Worm (Caenorhabditis elegans) whole organism, L2 larva: ENCODE data around the gene pir-1.
A peak's percentile ranks its signal among the peaks of the same experiment; 100 is the strongest.

ENCODE experiments used
- C34F6.9 ChIP-seq: fragments of 150-350 bp; optimal IDR thresholded peaks from 2 replicates; lab custom pipeline; 2014; ENCODE audit warnings: missing biosample characterization, missing genetic modification characterization
- F13H6.1 ChIP-seq: sonication (generic microtip); optimal IDR thresholded peaks from 2 replicates; lab custom pipeline; 2016; ENCODE audit warnings: missing genetic modification characterization, missing compliant biosample characterization
- ZK546.5 ChIP-seq: sonication (generic microtip); optimal IDR thresholded peaks from 2 replicates; lab custom pipeline; 2017; ENCODE audit warnings: missing biosample characterization, missing genetic modification characterization
- alr-1 ChIP-seq: fragments of 150-350 bp; optimal IDR thresholded peaks from 2 replicates; lab custom pipeline; 2014; ENCODE audit warnings: missing biosample characterization, missing genetic modification characterization
- aly-2 ChIP-seq: fragments of 150-350 bp; optimal IDR thresholded peaks from 2 replicates; lab custom pipeline; 2014; ENCODE audit warnings: missing biosample characterization, missing genetic modification characterization
- ama-1 ChIP-seq: fragments of 150-350 bp; optimal IDR thresholded peaks from 2 replicates; lab custom pipeline; 2018; ENCODE audit warnings: inconsistent platforms
- blmp-1 ChIP-seq: sonication (generic microtip); optimal IDR thresholded peaks from 2 replicates; lab custom pipeline; 2017; ENCODE audit warnings: missing genetic modification characterization, mild to moderate bottlenecking, missing compliant biosample characterization, antibody characterized with exemption, moderate library complexity; ENCODE audit not compliant: insufficient read depth
- ceh-16 ChIP-seq: fragments of 150-350 bp; optimal IDR thresholded peaks from 2 replicates; lab custom pipeline; 2014; ENCODE audit warnings: missing biosample characterization, missing genetic modification characterization
- ceh-82 ChIP-seq: fragments of 150-350 bp; optimal IDR thresholded peaks from 2 replicates; lab custom pipeline; 2014; ENCODE audit warnings: missing biosample characterization, missing genetic modification characterization
- crh-2 ChIP-seq: sonication (generic microtip); optimal IDR thresholded peaks from 2 replicates; lab custom pipeline; 2017; ENCODE audit warnings: missing biosample characterization, missing genetic modification characterization
- dmd-4 ChIP-seq: sonication (generic microtip); optimal IDR thresholded peaks from 2 replicates; lab custom pipeline; 2017; ENCODE audit warnings: missing biosample characterization, missing genetic modification characterization
- egl-27 ChIP-seq: sonication (generic microtip); optimal IDR thresholded peaks from 3 replicates; lab custom pipeline; 2017; ENCODE audit warnings: missing biosample characterization, missing genetic modification reagents, missing genetic modification characterization
- elt-1 ChIP-seq: fragments of 150-350 bp; optimal IDR thresholded peaks from 2 replicates; lab custom pipeline; 2014; ENCODE audit warnings: missing biosample characterization, missing genetic modification characterization
- elt-3 ChIP-seq: sonication (generic microtip); optimal IDR thresholded peaks from 2 replicates; lab custom pipeline; 2017; ENCODE audit warnings: missing biosample characterization, missing genetic modification characterization
- fos-1 ChIP-seq: fragments of 150-350 bp; optimal IDR thresholded peaks from 2 replicates; lab custom pipeline; 2014; ENCODE audit warnings: missing biosample characterization, missing genetic modification characterization
- gmeb-1 ChIP-seq: fragments of 150-350 bp; optimal IDR thresholded peaks from 2 replicates; lab custom pipeline; 2014; ENCODE audit warnings: missing biosample characterization, missing genetic modification characterization
- lin-11 ChIP-seq: fragments of 150-350 bp; sonication (generic microtip); optimal IDR thresholded peaks from 2 replicates; lab custom pipeline; 2014; ENCODE audit warnings: missing biosample characterization, missing genetic modification characterization, inconsistent platforms, mixed read lengths
- lin-13 ChIP-seq: fragments of 150-350 bp; optimal IDR thresholded peaks from 2 replicates; lab custom pipeline; 2014; ENCODE audit warnings: missing biosample characterization, missing genetic modification reagents, missing genetic modification characterization
- mab-5 ChIP-seq: fragments of 150-350 bp; optimal IDR thresholded peaks from 2 replicates; lab custom pipeline; 2014; ENCODE audit warnings: missing biosample characterization, missing genetic modification characterization
- mbf-1 ChIP-seq: sonication (generic microtip); optimal IDR thresholded peaks from 2 replicates; lab custom pipeline; 2017; ENCODE audit warnings: missing biosample characterization, missing genetic modification characterization
- mdl-1 ChIP-seq, 2 experiments: fragments of 150-350 bp in 1 of 2; sonication (generic microtip) in 1 of 2; optimal IDR thresholded peaks; 2 replicates each; lab custom pipeline; 2017; ENCODE audit warnings: missing biosample characterization in 2 of 2, missing genetic modification characterization in 2 of 2
- nhr-10 ChIP-seq: sonication (generic microtip); optimal IDR thresholded peaks from 2 replicates; lab custom pipeline; 2017; ENCODE audit warnings: missing biosample characterization, missing genetic modification characterization
- nhr-11 ChIP-seq: fragments of 150-350 bp; optimal IDR thresholded peaks from 2 replicates; lab custom pipeline; 2014; ENCODE audit warnings: missing biosample characterization, missing genetic modification characterization
- nhr-129 ChIP-seq: fragments of 150-350 bp; optimal IDR thresholded peaks from 2 replicates; lab custom pipeline; 2014; ENCODE audit warnings: missing biosample characterization, missing genetic modification characterization
- nhr-21 ChIP-seq: fragments of 150-350 bp; optimal IDR thresholded peaks from 2 replicates; lab custom pipeline; 2014; ENCODE audit warnings: missing biosample characterization, missing genetic modification characterization
- nhr-237 ChIP-seq: fragments of 150-350 bp; optimal IDR thresholded peaks from 2 replicates; lab custom pipeline; 2014; ENCODE audit warnings: missing biosample characterization, missing genetic modification characterization
- nhr-25 ChIP-seq: fragments of 150-350 bp; sonication (generic microtip); optimal IDR thresholded peaks from 3 replicates; lab custom pipeline; 2014; ENCODE audit warnings: missing biosample characterization, missing genetic modification characterization
- nhr-6 ChIP-seq: fragments of 150-350 bp; optimal IDR thresholded peaks from 2 replicates; lab custom pipeline; 2014; ENCODE audit warnings: missing biosample characterization, missing genetic modification characterization
- nhr-77 ChIP-seq: fragments of 150-350 bp; optimal IDR thresholded peaks from 2 replicates; lab custom pipeline; 2014; ENCODE audit warnings: missing biosample characterization, missing genetic modification characterization
- sem-4 ChIP-seq: fragments of 150-350 bp; optimal IDR thresholded peaks from 2 replicates; lab custom pipeline; 2014; ENCODE audit warnings: missing biosample characterization, missing genetic modification reagents, missing genetic modification characterization
- skn-1 ChIP-seq: sonication (generic microtip); optimal IDR thresholded peaks from 2 replicates; lab custom pipeline; 2017; ENCODE audit warnings: missing biosample characterization, missing genetic modification characterization
- sma-3 ChIP-seq: sonication (generic microtip); optimal IDR thresholded peaks from 2 replicates; lab custom pipeline; 2016; ENCODE audit warnings: missing genetic modification reagents, missing genetic modification characterization, missing compliant biosample characterization
- sma-9 ChIP-seq, 2 experiments: fragments of 150-350 bp in 1 of 2; sonication (generic microtip) in 1 of 2; optimal IDR thresholded peaks; 2 replicates each; lab custom pipeline; 2014 to 2016; ENCODE audit warnings: missing genetic modification characterization in 2 of 2, mild to moderate bottlenecking in 1 of 2, missing biosample characterization in 1 of 2, missing compliant biosample characterization in 1 of 2, missing genetic modification reagents in 1 of 2, moderate library complexity in 1 of 2
- snpc-4 ChIP-seq: fragments of 150-350 bp; optimal IDR thresholded peaks from 2 replicates; lab custom pipeline; 2014; ENCODE audit warnings: missing biosample characterization, missing genetic modification characterization
- unc-39 ChIP-seq: fragments of 150-350 bp; optimal IDR thresholded peaks from 2 replicates; lab custom pipeline; 2014; ENCODE audit warnings: missing biosample characterization, missing genetic modification characterization
- unc-55 ChIP-seq: fragments of 150-350 bp; sonication (generic microtip); optimal IDR thresholded peaks from 3 replicates; lab custom pipeline; 2014; ENCODE audit warnings: missing biosample characterization, missing genetic modification reagents, missing genetic modification characterization
- unc-62 ChIP-seq: fragments of 150-350 bp; optimal IDR thresholded peaks from 2 replicates; lab custom pipeline; 2014; ENCODE audit warnings: missing biosample characterization, missing genetic modification reagents, missing genetic modification characterization
- zag-1 ChIP-seq: fragments of 150-350 bp; optimal IDR thresholded peaks from 2 replicates; lab custom pipeline; 2014; ENCODE audit warnings: missing biosample characterization, missing genetic modification characterization
- ztf-4 ChIP-seq: fragments of 150-350 bp; optimal IDR thresholded peaks from 2 replicates; lab custom pipeline; 2014; ENCODE audit warnings: missing biosample characterization, missing genetic modification characterization

pir-1 gene

DNA sequence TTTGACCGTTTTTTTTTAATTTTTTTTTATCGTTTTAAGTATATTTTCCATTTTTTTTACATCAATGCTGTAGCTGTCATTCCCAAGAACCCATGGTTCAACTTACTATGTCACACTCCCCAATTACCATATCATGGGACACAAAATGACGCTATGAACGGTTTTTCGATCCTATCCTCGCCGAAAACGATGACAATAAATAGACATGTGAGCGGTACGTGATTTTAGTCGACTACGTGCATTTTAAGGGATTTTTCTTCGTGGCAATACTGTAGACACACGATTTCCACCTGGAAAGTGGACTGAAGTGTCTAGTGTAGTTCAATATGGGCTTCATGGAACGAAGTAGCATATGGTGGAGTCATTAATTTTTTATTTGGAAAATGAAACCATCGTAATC, 20.8 kb upstream of the pir-1 start:
- TF ChIP-seq nhr-21: peak; percentile 0
- TF ChIP-seq mbf-1 (tag; lab: Kevin White, UChicago): no peak
- no peak for TF ChIP-seq C34F6.9
- no peak for TF ChIP-seq zag-1 (tag; lab: Kevin White, UChicago)
- no peak for TF ChIP-seq lin-13 (GFP tag; lab: Kevin White, UChicago)
- no peak for TF ChIP-seq fos-1
- peak; percentile 45 for TF ChIP-seq nhr-25 (tag; lab: Kevin White, UChicago)
- no peak for TF ChIP-seq sma-3 (GFP tag; lab: Kevin White, UChicago)
- no peak for TF ChIP-seq nhr-10 (tag; lab: Kevin White, UChicago)
- no peak for TF ChIP-seq lin-11 (tag; lab: Kevin White, UChicago)
- TF ChIP-seq nhr-129 (tag; lab: Kevin White, UChicago): peak; percentile 67

DNA sequence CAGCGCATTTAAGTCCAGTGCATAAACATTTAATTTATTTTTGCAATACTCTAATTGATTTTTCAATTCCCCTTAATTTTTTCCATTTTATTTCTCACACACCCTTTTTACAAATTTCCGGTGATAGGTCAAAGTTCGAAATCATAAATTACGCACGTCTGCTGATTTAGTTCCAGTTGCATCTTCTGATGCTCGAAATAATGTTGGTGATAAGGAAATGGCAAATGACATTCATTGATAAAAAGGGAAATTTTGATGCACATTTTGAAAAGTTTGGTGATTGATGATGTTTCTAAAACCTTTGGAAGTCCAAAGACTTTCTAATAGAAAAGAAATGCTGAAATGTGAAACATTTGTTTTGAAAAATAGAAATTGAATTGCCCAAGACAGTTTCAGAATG, 20.0 kb upstream of the pir-1 start:
- TF ChIP-seq ceh-82 (tag; lab: Kevin White, UChicago) (no peak), mab-5 (tag; lab: Kevin White, UChicago) (no peak), elt-3 (no peak), nhr-237 (tag; lab: Kevin White, UChicago) (no peak), skn-1 (tag; lab: Kevin White, UChicago) (no peak), ceh-16 (no peak), blmp-1 (tag; lab: Kevin White, UChicago) (no peak), dmd-4 (tag; lab: Kevin White, UChicago) (no peak), ZK546.5 (tag; lab: Kevin White, UChicago) (no peak), F13H6.1 (tag; lab: Kevin White, UChicago) (no peak), unc-39 (tag; lab: Kevin White, UChicago) (no peak), snpc-4 (tag; lab: Kevin White, UChicago) (no peak), alr-1 (no peak), egl-27 (tag; lab: Kevin White, UChicago) (no peak), ztf-4 (tag; lab: Kevin White, UChicago) (no peak), sma-3 (GFP tag; lab: Kevin White, UChicago) (no peak), nhr-129 (tag; lab: Kevin White, UChicago) (peak; percentile 70), ama-1 (no peak), gmeb-1 (peak; percentile 1), nhr-77 (no peak), aly-2 (tag; lab: Kevin White, UChicago) (no peak), sem-4 (tag; lab: Kevin White, UChicago) (no peak), nhr-11 (tag; lab: Kevin White, UChicago) (no peak), lin-13 (GFP tag; lab: Kevin White, UChicago) (no peak), C34F6.9 (no peak), nhr-6 (tag; lab: Kevin White, UChicago) (no peak), unc-55 (GFP tag; lab: Kevin White, UChicago) (no peak), elt-1 (tag; lab: Kevin White, UChicago) (no peak), fos-1 (peak; percentile 97), crh-2 (tag; lab: Kevin White, UChicago) (peak; percentile 56), mdl-1 (tag; optimal IDR thresholded peaks at IDR 0.05; lab: Kevin White, UChicago) (no peak), sma-9 (GFP tag; optimal IDR thresholded peaks at IDR 0.05; lab: Kevin White, UChicago) (peak; percentile 77), sma-9 (tag; optimal IDR thresholded peaks at IDR 0.05; lab: Kevin White, UChicago) (no peak)

DNA sequence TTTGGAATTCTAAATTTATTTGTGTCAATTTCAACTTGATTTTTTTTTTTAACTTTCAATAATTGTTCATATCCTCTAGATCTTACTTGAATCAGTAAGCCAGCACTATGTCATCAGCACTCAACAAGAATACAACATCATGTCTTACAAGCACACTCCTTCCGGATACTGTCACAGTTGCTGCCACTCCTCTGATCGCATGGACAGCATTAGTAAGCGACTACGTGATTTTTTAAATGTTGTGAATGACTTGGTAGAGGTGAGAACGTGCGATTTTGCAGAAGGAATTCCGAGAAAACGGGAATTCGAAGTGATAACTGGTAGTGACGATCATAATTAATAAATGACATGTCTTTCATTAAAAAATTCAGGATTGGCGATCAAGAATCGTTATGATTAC, 19.1 kb upstream of the pir-1 start, which contains the start of gene oac-54:
Gene oac-54, plus strand, starts transcription at position 83 of the 400 bp plus-strand sequence.
- TF ChIP-seq mab-5 (tag; lab: Kevin White, UChicago) (no peak), lin-11 (tag; lab: Kevin White, UChicago) (no peak), unc-62 (GFP tag; lab: Kevin White, UChicago) (no peak), ztf-4 (tag; lab: Kevin White, UChicago) (no peak), elt-3 (no peak), nhr-77 (no peak), sem-4 (tag; lab: Kevin White, UChicago) (no peak), nhr-10 (tag; lab: Kevin White, UChicago) (no peak)
- TF ChIP-seq, all 48 proteins: peak for 0
